Worm (Caenorhabditis elegans): Measurements from ENCODE around the gene F49F1.12.
A peak's percentile ranks its signal among the peaks of the same experiment; 100 is the strongest.

The F49F1.12 gene

ce11 chrIV:4114526-4114925 is 28.4 kb downstream of the F49F1.12 start, which contains the start of gene F49F1.15:
TSS of gene F49F1.15 (minus strand) at chrIV:4114626.
- no peak for TF ChIP-seq skn-1 (tag; optimal IDR thresholded peaks at IDR 0.05)
- no peak for TF ChIP-seq nhr-11 (tag; optimal IDR thresholded peaks at IDR 0.05)
- TF ChIP-seq nhr-67 (tag; optimal IDR thresholded peaks at IDR 0.05), result no peak
- no peak for TF ChIP-seq daf-12 (tag; optimal IDR thresholded peaks at IDR 0.05)
- TF ChIP-seq eor-1 (tag; optimal IDR thresholded peaks at IDR 0.05), result no peak
- no peak for TF ChIP-seq fkh-10 (GFP tag; optimal IDR thresholded peaks at IDR 0.05)
- no peak for TF ChIP-seq nhr-43 (tag; optimal IDR thresholded peaks at IDR 0.05; ENCODE audit: poor library complexity, severe bottlenecking)
- no peak for TF ChIP-seq lin-15B (tag; optimal IDR thresholded peaks at IDR 0.05)
- TF ChIP-seq ama-1 (optimal IDR thresholded peaks at IDR 0.05), result no peak
- TF ChIP-seq unc-62 (GFP tag; optimal IDR thresholded peaks at IDR 0.05), result no peak
- TF ChIP-seq lin-39 (tag; optimal IDR thresholded peaks at IDR 0.05), result no peak

DNA sequence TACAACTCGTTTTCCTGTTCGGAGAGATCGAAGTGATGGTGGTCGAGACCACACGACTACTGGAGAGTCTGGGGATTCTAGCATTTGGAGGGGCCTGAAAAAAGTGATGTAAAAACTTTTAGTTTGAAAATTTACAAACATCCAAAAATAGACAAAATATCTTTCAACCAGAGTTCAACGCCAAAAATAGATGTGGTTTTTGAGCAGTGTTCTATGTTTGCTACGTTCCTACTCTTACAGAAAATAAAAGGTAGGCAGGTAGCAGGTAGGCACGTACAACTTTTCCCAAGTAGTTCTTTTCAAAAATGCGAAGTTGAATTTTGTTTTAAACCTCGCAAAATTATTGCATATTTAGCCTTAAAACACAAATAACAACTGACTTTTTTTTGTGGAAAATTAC is 30.5 kb downstream of the F49F1.12 start, which contains the start of gene F49F1.14:
Gene F49F1.14 (minus strand): TSS at position 101 of the 400 bp plus-strand sequence.
- TF ChIP-seq egl-5 (tag; optimal IDR thresholded peaks at IDR 0.05) (no peak), ztf-11 (tag; optimal IDR thresholded peaks at IDR 0.05) (no peak), jun-1 (tag; optimal IDR thresholded peaks at IDR 0.05) (no peak), unc-39 (tag; optimal IDR thresholded peaks at IDR 0.05) (no peak), ceh-82 (tag; optimal IDR thresholded peaks at IDR 0.05) (no peak), pqm-1 (tag; optimal IDR thresholded peaks at IDR 0.05) (no peak), elt-2 (tag; optimal IDR thresholded peaks at IDR 0.05) (no peak), nhr-23 (tag; optimal IDR thresholded peaks at IDR 0.05) (no peak), snpc-4 (tag; optimal IDR thresholded peaks at IDR 0.05) (no peak), elt-3 (tag; optimal IDR thresholded peaks at IDR 0.05) (no peak), fkh-10 (GFP tag; optimal IDR thresholded peaks at IDR 0.05) (no peak), ama-1 (optimal IDR thresholded peaks at IDR 0.05) (no peak), nhr-28 (tag; optimal IDR thresholded peaks at IDR 0.05) (no peak), nfya-1 (tag; optimal IDR thresholded peaks at IDR 0.05; ENCODE audit: insufficient read depth) (no peak), tbx-2 (tag; optimal IDR thresholded peaks at IDR 0.05) (no peak), fos-1 (tag; optimal IDR thresholded peaks at IDR 0.05) (no peak), pha-4 (tag; optimal IDR thresholded peaks at IDR 0.05) (no peak), nhr-43 (tag; optimal IDR thresholded peaks at IDR 0.05; ENCODE audit: poor library complexity, severe bottlenecking) (no peak), sea-2 (GFP tag; optimal IDR thresholded peaks at IDR 0.05) (no peak), ZK546.5 (tag; optimal IDR thresholded peaks at IDR 0.05) (no peak)

ce11 chrIV:4108767-4109166 is 34.1 kb downstream of the F49F1.12 start, which contains the start of gene C35B1.7:
TSS of gene C35B1.7 (plus strand) at chrIV:4109067.
- TF ChIP-seq elt-1 (tag; optimal IDR thresholded peaks at IDR 0.05) (no peak), hmg-11 (tag; optimal IDR thresholded peaks at IDR 0.05) (no peak), zag-1 (tag; optimal IDR thresholded peaks at IDR 0.05) (no peak), lin-39 (tag; optimal IDR thresholded peaks at IDR 0.05) (no peak)

- no peak for TF ChIP-seq mdl-1 (tag; optimal IDR thresholded peaks at IDR 0.05)
- TF ChIP-seq nhr-237 (tag; optimal IDR thresholded peaks at IDR 0.05), result no peak
- no peak for TF ChIP-seq lsy-12 (tag; optimal IDR thresholded peaks at IDR 0.05)
- no peak for TF ChIP-seq nhr-11 (tag; optimal IDR thresholded peaks at IDR 0.05)
- TF ChIP-seq ZK546.5 (tag; optimal IDR thresholded peaks at IDR 0.05), result no peak
- no peak for TF ChIP-seq eor-1 (tag; optimal IDR thresholded peaks at IDR 0.05)
These were observed 40.2 kb downstream of the F49F1.12 start, which contains the start of gene ubc-1 for ce11 chrIV:4102720-4103119. TSS of gene ubc-1 (plus strand) at chrIV:4103020.

DNA sequence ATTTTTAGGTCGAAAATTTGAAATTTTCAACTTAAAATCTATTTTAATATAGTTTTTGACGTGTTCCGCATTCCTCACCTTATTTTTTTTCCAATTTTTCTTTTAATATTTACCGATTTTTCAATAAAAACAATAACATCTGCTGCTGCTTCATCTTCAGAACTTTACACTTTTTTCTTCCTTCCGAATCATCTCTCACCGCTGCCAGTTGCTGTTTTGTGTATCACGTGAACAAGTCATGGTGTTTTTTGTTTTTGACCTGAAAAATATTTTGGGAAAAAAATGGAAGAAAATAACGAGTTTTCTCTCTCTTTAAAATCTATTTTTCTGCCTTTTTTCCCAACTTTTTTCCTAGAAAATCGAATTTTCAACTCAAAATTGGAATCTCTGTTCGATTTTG is 43.1 kb downstream of the F49F1.12 start:
- TF ChIP-seq nfya-1 (tag; optimal IDR thresholded peaks at IDR 0.05; ENCODE audit: insufficient read depth) (peak; percentile 19), egl-5 (tag; optimal IDR thresholded peaks at IDR 0.05) (no peak)

DNA sequence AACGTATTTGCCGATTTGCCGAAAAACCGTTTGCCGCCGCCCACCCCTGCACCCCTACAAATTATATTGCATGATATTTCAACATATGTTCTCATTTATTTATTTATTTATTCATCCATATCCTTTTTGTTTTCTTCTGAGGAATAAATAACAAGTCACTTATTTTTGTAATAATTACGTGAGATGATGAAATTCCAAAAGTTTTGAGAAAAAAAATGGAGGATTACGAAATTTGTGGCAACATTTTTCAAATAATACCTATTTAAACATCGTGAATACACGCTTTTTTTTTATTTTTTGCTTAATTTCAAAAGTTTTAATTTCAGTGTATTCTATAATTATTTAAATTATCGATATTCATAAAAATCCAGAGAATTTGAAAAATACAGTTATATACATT is 45.9 kb downstream of the F49F1.12 start:
- TF ChIP-seq lin-39 (tag; optimal IDR thresholded peaks at IDR 0.05) (no peak), nhr-77 (tag; optimal IDR thresholded peaks at IDR 0.05) (no peak)

Measured in whole organism, L3 larva.